Fruit fly (Drosophila melanogaster) whole organism, wandering third instar larva: ENCODE measurements around the gene CG9109.

Source experiments
- Abd-B ChIP-seq: fragments of >200 bp; optimal IDR thresholded peaks from 2 replicates; lab custom pipeline; 2017; ENCODE audit warnings: missing biosample characterization, missing genetic modification characterization
- CG32264 ChIP-seq: fragments of 200-800 bp; sonication (Bioruptor generic); optimal IDR thresholded peaks from 2 replicates; lab custom pipeline; 2016; ENCODE audit warnings: missing biosample characterization, missing genetic modification characterization
- CG9705 ChIP-seq: fragments of 200-800 bp; sonication (Bioruptor generic); optimal IDR thresholded peaks from 2 replicates; lab custom pipeline; 2018; ENCODE audit warnings: missing biosample characterization, mild to moderate bottlenecking, missing genetic modification characterization
- CrebA ChIP-seq: fragments of 200-800 bp; sonication (Bioruptor generic); optimal IDR thresholded peaks from 2 replicates; lab custom pipeline; 2016; ENCODE audit warnings: missing biosample characterization, mild to moderate bottlenecking, missing genetic modification characterization, borderline replicate concordance
- Dfd ChIP-seq: fragments of >200 bp; optimal IDR thresholded peaks from 2 replicates; lab custom pipeline; 2017; ENCODE audit warnings: missing biosample characterization, missing genetic modification characterization
- Dif ChIP-seq: fragments of 200-275, 200-300 bp; sonication (Bioruptor generic); optimal IDR thresholded peaks from 2 replicates; lab custom pipeline; 2018; ENCODE audit warnings: missing biosample characterization, missing genetic modification characterization; ENCODE audit not compliant: partially characterized antibody
- GATAd ChIP-seq: sonication (Bioruptor generic); optimal IDR thresholded peaks from 2 replicates; lab custom pipeline; 2016; ENCODE audit warnings: missing biosample characterization, missing genetic modification characterization
- HLH106 ChIP-seq: fragments of 200-800 bp; optimal IDR thresholded peaks from 3 replicates; lab custom pipeline; 2019; ENCODE audit warnings: missing biosample characterization, mild to moderate bottlenecking, missing genetic modification characterization, moderate library complexity
- Hr78 ChIP-seq: fragments of >200 bp; optimal IDR thresholded peaks from 2 replicates; lab custom pipeline; 2017; ENCODE audit warnings: missing biosample characterization, missing genetic modification characterization
- Hr83 ChIP-seq: fragments of 200-300 bp; sonication (Bioruptor generic); optimal IDR thresholded peaks from 2 replicates; lab custom pipeline; 2016; ENCODE audit warnings: missing biosample characterization, mild to moderate bottlenecking, missing genetic modification characterization, moderate library complexity; ENCODE audit not compliant: poor library complexity, severe bottlenecking
- Jra ChIP-seq: sonication (Bioruptor generic); optimal IDR thresholded peaks from 2 replicates; lab custom pipeline; 2016; ENCODE audit warnings: missing biosample characterization, missing genetic modification characterization
- Mio ChIP-seq: sonication (Bioruptor generic); optimal IDR thresholded peaks from 2 replicates; lab custom pipeline; 2016; ENCODE audit warnings: missing biosample characterization, missing genetic modification characterization
- Myc ChIP-seq: fragments of >200 bp; optimal IDR thresholded peaks from 2 replicates; lab custom pipeline; 2017
- N ChIP-seq: fragments of >200 bp; optimal IDR thresholded peaks from 2 replicates; lab custom pipeline; 2018; ENCODE audit warnings: missing biosample characterization, missing external identifiers, missing genetic modification characterization
- OdsH ChIP-seq: fragments of 200-800 bp; sonication (Bioruptor generic); optimal IDR thresholded peaks from 2 replicates; lab custom pipeline; 2016; ENCODE audit warnings: missing biosample characterization, mild to moderate bottlenecking, missing genetic modification characterization
- Rel ChIP-seq, 2 experiments: fragments of 200-800 bp; sonication (Bioruptor generic) in 1 of 2; optimal IDR thresholded peaks; 2 replicates in 1 of 2; 3 replicates in 1 of 2; lab custom pipeline; 2016 to 2019; ENCODE audit warnings: mild to moderate bottlenecking in 2 of 2, missing biosample characterization in 2 of 2, missing genetic modification characterization in 2 of 2, moderate library complexity in 1 of 2
- Sp1 ChIP-seq: fragments of 200-800 bp; sonication (Bioruptor generic); optimal IDR thresholded peaks from 3 replicates; lab custom pipeline; 2019; ENCODE audit warnings: missing biosample characterization, mild to moderate bottlenecking, missing genetic modification characterization, moderate library complexity
- Vsx2 ChIP-seq: fragments of 200-300, 225-300 bp; sonication (Bioruptor generic); optimal IDR thresholded peaks from 2 replicates; lab custom pipeline; 2018; ENCODE audit warnings: missing biosample characterization, missing genetic modification characterization; ENCODE audit not compliant: partially characterized antibody
- br ChIP-seq: fragments of 200-800 bp; sonication (Bioruptor generic); optimal IDR thresholded peaks from 2 replicates; lab custom pipeline; 2016; ENCODE audit warnings: missing biosample characterization, missing genetic modification characterization
- brk ChIP-seq: fragments of 200-800 bp; sonication (Bioruptor generic); optimal IDR thresholded peaks from 2 replicates; lab custom pipeline; 2016; ENCODE audit warnings: missing biosample characterization, mild to moderate bottlenecking, missing genetic modification characterization
- dl ChIP-seq, 2 experiments: fragments of 175-275, 200-275 bp in 1 of 2; fragments of 200-275 bp in 1 of 2; sonication (Bioruptor generic); optimal IDR thresholded peaks; lab custom pipeline; 2018; ENCODE audit warnings: mild to moderate bottlenecking in 2 of 2, missing biosample characterization in 2 of 2, missing genetic modification characterization in 2 of 2, moderate library complexity in 2 of 2; ENCODE audit not compliant: partially characterized antibody in 2 of 2, insufficient read depth in 1 of 2
- dmrt93B ChIP-seq: fragments of 200-800 bp; sonication (Bioruptor generic); optimal IDR thresholded peaks from 2 replicates; lab custom pipeline; 2018; ENCODE audit warnings: missing biosample characterization, mild to moderate bottlenecking, missing genetic modification characterization
- dsf ChIP-seq: sonication (Bioruptor generic); optimal IDR thresholded peaks from 2 replicates; lab custom pipeline; 2016; ENCODE audit warnings: missing biosample characterization, missing genetic modification characterization, borderline replicate concordance
- ey ChIP-seq: fragments of 200-800 bp; sonication (Bioruptor generic); optimal IDR thresholded peaks from 2 replicates; lab custom pipeline; 2016; ENCODE audit warnings: missing biosample characterization, missing genetic modification characterization
- foxo ChIP-seq, 2 experiments: fragments of 200-800 bp; sonication (Bioruptor generic); optimal IDR thresholded peaks; 2 replicates in 1 of 2; 3 replicates in 1 of 2; lab custom pipeline; 2016 to 2017; ENCODE audit warnings: missing biosample characterization in 2 of 2, missing genetic modification characterization in 2 of 2
- fru ChIP-seq: fragments of 200-800 bp; sonication (Bioruptor generic); optimal IDR thresholded peaks from 3 replicates; lab custom pipeline; 2016; ENCODE audit warnings: missing biosample characterization, mild to moderate bottlenecking, missing genetic modification characterization
- h ChIP-seq: fragments of 200-800 bp; sonication (Bioruptor generic); optimal IDR thresholded peaks from 3 replicates; lab custom pipeline; 2016; ENCODE audit warnings: missing biosample characterization, mild to moderate bottlenecking, missing genetic modification characterization
- jim ChIP-seq: fragments of 175-275, 200-325 bp; sonication (Bioruptor generic); optimal IDR thresholded peaks from 2 replicates; lab custom pipeline; 2016; ENCODE audit warnings: missing biosample characterization, mild to moderate bottlenecking, missing genetic modification characterization
- lola ChIP-seq: fragments of >200 bp; optimal IDR thresholded peaks from 2 replicates; lab custom pipeline; 2017; ENCODE audit warnings: missing biosample characterization, missing genetic modification characterization
- pan ChIP-seq: fragments of >200 bp; optimal IDR thresholded peaks from 2 replicates; lab custom pipeline; 2017
- psq ChIP-seq: fragments of 200-800 bp; sonication (Bioruptor generic); optimal IDR thresholded peaks from 3 replicates; lab custom pipeline; 2017; ENCODE audit warnings: missing biosample characterization, mild to moderate bottlenecking, missing genetic modification characterization, moderate library complexity
- rgr ChIP-seq: fragments of 200-800 bp; sonication (Bioruptor generic); optimal IDR thresholded peaks from 3 replicates; lab custom pipeline; 2016; ENCODE audit warnings: missing biosample characterization, mild to moderate bottlenecking, missing genetic modification characterization
- sage ChIP-seq: fragments of 200-800 bp; sonication (Bioruptor generic); optimal IDR thresholded peaks from 2 replicates; lab custom pipeline; 2016; ENCODE audit warnings: missing biosample characterization, mild to moderate bottlenecking, missing genetic modification characterization
- sv ChIP-seq: fragments of 200-800 bp; sonication (Bioruptor generic); optimal IDR thresholded peaks from 3 replicates; lab custom pipeline; 2016; ENCODE audit warnings: missing biosample characterization, missing genetic modification characterization
- tai ChIP-seq: sonication (Bioruptor generic); optimal IDR thresholded peaks from 2 replicates; lab custom pipeline; 2016; ENCODE audit warnings: missing biosample characterization, missing genetic modification characterization
- usp ChIP-seq: fragments of >200 bp; optimal IDR thresholded peaks from 2 replicates; lab custom pipeline; 2017; ENCODE audit warnings: missing biosample characterization, missing genetic modification characterization
- woc ChIP-seq: sonication (Bioruptor generic); optimal IDR thresholded peaks from 2 replicates; lab custom pipeline; 2016; ENCODE audit warnings: missing biosample characterization, mild to moderate bottlenecking, missing genetic modification characterization

Gene CG9109

DNA sequence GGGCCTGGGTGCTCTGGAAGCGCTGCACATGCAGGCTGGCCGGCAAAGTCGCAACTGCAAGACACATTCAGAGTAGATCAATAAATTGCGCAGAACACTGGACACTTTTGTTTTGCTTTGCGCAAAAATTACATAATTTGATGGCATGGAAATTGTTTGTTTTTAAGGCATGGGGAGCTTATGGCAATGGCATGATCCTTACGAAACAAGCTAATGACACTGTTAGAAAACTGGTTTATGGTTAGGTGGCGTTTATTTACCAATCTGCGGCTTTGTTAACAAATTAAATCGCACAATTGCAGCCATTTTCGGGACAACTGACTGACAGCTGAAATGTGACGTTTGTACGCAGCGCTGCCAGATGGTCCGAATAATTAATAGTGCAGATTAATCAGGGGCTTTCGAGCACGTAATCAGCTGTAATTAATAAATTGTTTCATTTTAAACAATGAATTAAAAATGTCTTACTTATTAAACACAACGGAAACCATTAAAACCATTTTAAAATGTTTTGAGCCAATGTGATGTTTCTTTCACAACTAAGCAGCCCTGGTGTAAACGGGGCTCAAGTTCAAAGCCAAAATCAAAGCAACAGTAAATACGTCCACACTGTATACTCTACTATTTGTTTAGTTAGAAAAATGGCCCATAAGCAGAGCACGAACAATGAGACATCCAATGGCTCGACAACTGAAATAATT, 28.3 kb upstream of the CG9109 start, which contains the start of the genes ND-51 and CG13994:
TSS of gene ND-51 (minus strand) at position 376 of the 701 bp plus-strand sequence.
TSS of gene CG13994 (plus strand) at position 608 of the 701 bp plus-strand sequence.
- TF ChIP-seq Dfd (GFP tag; lab: Kevin White, UChicago), result no peak
- no peak for TF ChIP-seq usp (GFP tag; lab: Kevin White, UChicago)
- no peak for TF ChIP-seq jim
- no peak for TF ChIP-seq Mio (GFP tag; lab: Kevin White, UChicago)
- TF ChIP-seq Jra, result no peak
- TF ChIP-seq OdsH (GFP tag; lab: Kevin White, UChicago), result peak; percentile 3
- peak; percentile 53 for TF ChIP-seq CG32264 (GFP tag; lab: Kevin White, UChicago)
- TF ChIP-seq pan (lab: Kevin White, UChicago), result no peak
- TF ChIP-seq woc (GFP tag; lab: Kevin White, UChicago), result peak; percentile 83
- TF ChIP-seq psq (GFP tag; lab: Kevin White, UChicago), result peak; percentile 51
- TF ChIP-seq ey (GFP tag; lab: Kevin White, UChicago), result peak; percentile 64
- peak; percentile 82 for TF ChIP-seq HLH106 (tag; lab: Kevin White, UChicago)
- TF ChIP-seq tai (GFP tag; lab: Kevin White, UChicago), result no peak
- TF ChIP-seq GATAd (GFP tag; lab: Kevin White, UChicago), result no peak
- TF ChIP-seq N, result peak; percentile 63
- TF ChIP-seq dl (GFP tag; optimal IDR thresholded peaks at IDR 0.05; lab: Kevin White, UChicago; ENCODE audit: insufficient read depth in 1 of 2, partially characterized antibody in 2 of 2), result no peak
- peak; percentile 3 for TF ChIP-seq Hr78 (GFP tag; lab: Kevin White, UChicago)
- no peak for TF ChIP-seq Vsx2 (GFP tag; lab: Kevin White, UChicago)
- TF ChIP-seq CG9705 (GFP tag; lab: Kevin White, UChicago), result peak; percentile 71
- peak; percentile 63 for TF ChIP-seq dmrt93B (GFP tag; lab: Kevin White, UChicago)
- TF ChIP-seq Rel (GFP tag; optimal IDR thresholded peaks at IDR 0.05; lab: Kevin White, UChicago), result no peak
- TF ChIP-seq Rel (tag; optimal IDR thresholded peaks at IDR 0.05; lab: Kevin White, UChicago), result peak; percentile 66
- peak; percentile 81 for TF ChIP-seq rgr
- peak; percentile 81 for TF ChIP-seq fru (GFP tag; lab: Kevin White, UChicago)
- peak; percentile 66 for TF ChIP-seq Sp1
- peak; percentile 84 for TF ChIP-seq h (GFP tag; lab: Kevin White, UChicago)
- no peak for TF ChIP-seq Abd-B (GFP tag; lab: Kevin White, UChicago)
- peak; percentile 50 for TF ChIP-seq sv (GFP tag; lab: Kevin White, UChicago)
- no peak for TF ChIP-seq brk
- no peak for TF ChIP-seq Myc
- peak; percentile 58 for TF ChIP-seq Hr83 (GFP tag; lab: Kevin White, UChicago)
- TF ChIP-seq CrebA (GFP tag; lab: Kevin White, UChicago), result no peak
- no peak for TF ChIP-seq Dif
- TF ChIP-seq dsf (GFP tag; lab: Kevin White, UChicago), result no peak
- no peak for TF ChIP-seq br (GFP tag; lab: Kevin White, UChicago)
- no peak for TF ChIP-seq lola (GFP tag; lab: Kevin White, UChicago)
- no peak for TF ChIP-seq sage (GFP tag; lab: Kevin White, UChicago)
- TF ChIP-seq foxo (GFP tag; optimal IDR thresholded peaks at IDR 0.05; lab: Kevin White, UChicago), result peak in 1 of 2 experiments; percentile 87
- TF ChIP-seq, all 38 proteins: peak for 18

DNA sequence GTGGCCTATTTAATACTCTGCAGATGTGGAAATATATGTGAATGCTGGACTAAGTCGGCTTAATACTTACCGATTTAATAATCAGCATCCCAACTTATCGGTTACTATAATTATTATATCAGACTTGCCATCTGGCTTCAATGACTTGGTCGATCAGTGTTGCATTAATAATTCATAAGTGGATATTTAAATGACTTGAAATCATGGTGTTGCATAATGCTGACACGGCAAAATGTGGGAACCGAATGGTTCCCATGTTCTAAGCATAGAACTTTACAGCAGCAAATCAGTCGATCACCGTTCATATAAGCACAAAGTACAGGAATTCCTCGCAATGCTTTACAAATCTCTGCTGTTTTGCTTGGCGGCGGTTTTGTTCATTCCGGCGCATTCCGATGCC, 26.0 kb upstream of the CG9109 start, which contains the start of gene CG34180:
TSS of gene CG34180 (plus strand) at position 301 of the 400 bp plus-strand sequence.
- no peak for TF ChIP-seq Dfd (GFP tag; lab: Kevin White, UChicago)
- no peak for TF ChIP-seq fru (GFP tag; lab: Kevin White, UChicago)
- no peak for TF ChIP-seq pan (lab: Kevin White, UChicago)
- TF ChIP-seq lola (GFP tag; lab: Kevin White, UChicago), result no peak
- no peak for TF ChIP-seq sage (GFP tag; lab: Kevin White, UChicago)
- no peak for TF ChIP-seq OdsH (GFP tag; lab: Kevin White, UChicago)
- no peak for TF ChIP-seq CG32264 (GFP tag; lab: Kevin White, UChicago)
- no peak for TF ChIP-seq Vsx2 (GFP tag; lab: Kevin White, UChicago)
- no peak for TF ChIP-seq HLH106 (tag; lab: Kevin White, UChicago)
- TF ChIP-seq Hr78 (GFP tag; lab: Kevin White, UChicago), result no peak
- no peak for TF ChIP-seq CrebA (GFP tag; lab: Kevin White, UChicago)
- TF ChIP-seq GATAd (GFP tag; lab: Kevin White, UChicago), result no peak
- TF ChIP-seq ey (GFP tag; lab: Kevin White, UChicago), result no peak
- TF ChIP-seq dsf (GFP tag; lab: Kevin White, UChicago), result no peak
- TF ChIP-seq dmrt93B (GFP tag; lab: Kevin White, UChicago), result no peak
- TF ChIP-seq, all 38 proteins: peak for 0
